Fruit fly (Drosophila melanogaster): Measurements from ENCODE around the gene Tap42.
A peak's percentile ranks its signal among the peaks of the same experiment; 100 is the strongest.

The Tap42 gene

DNA sequence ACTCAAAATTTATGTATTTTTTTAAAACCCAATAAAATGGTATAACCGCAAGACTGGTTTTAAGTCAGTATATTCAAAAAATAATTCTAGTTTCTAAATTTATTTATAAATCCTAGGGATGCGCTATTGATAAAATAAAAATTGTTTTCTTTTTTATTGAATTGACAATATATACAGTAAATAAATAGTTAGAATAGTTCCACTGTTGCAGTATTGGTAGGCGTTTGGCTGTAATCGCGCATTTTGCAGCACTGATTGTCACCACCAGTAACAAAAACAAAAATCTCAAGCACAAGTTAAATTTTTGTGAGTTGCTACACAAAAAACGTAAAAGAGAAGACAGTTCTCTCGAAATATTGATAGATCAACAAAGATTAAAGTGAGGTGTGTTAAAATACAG, 1.5 kb downstream of the Tap42 start, which contains the start of gene CG31855 (continued):
- TF ChIP-seq H15 (GFP tag; IDR thresholded peaks at IDR 0.05) = peak; percentile 87
- TF ChIP-seq pfk (GFP tag; optimal IDR thresholded peaks at IDR 0.05) = peak; percentile 59
- TF ChIP-seq Lhr (GFP tag; optimal IDR thresholded peaks at IDR 0.05) = peak; percentile 12
- TF ChIP-seq Optix (GFP tag; IDR thresholded peaks at IDR 0.05) = 0 out of 3 replicates have a peak, but pooled peaks have one; percentile 25
- peak; percentile 54 for TF ChIP-seq CG7786 (GFP tag; optimal IDR thresholded peaks at IDR 0.05)
- peak; percentile 77 for TF ChIP-seq Taf1 (GFP tag; IDR thresholded peaks at IDR 0.05)
- TF ChIP-seq CG5245 (GFP tag; optimal IDR thresholded peaks at IDR 0.05) = peak; percentile 79
- no peak for TF ChIP-seq CG7745 (tag; optimal IDR thresholded peaks at IDR 0.05)
- TF ChIP-seq CG12219 (GFP tag; optimal IDR thresholded peaks at IDR 0.05) = peak; percentile 69
- no peak for TF ChIP-seq TFAM (GFP tag; optimal IDR thresholded peaks at IDR 0.05)
- no peak for TF ChIP-seq cad (GFP tag; optimal IDR thresholded peaks at IDR 0.05)
- peak; percentile 91 for TF ChIP-seq lab (GFP tag; optimal IDR thresholded peaks at IDR 0.05)
- TF ChIP-seq ap (GFP tag; IDR thresholded peaks at IDR 0.05) = peak; percentile 60
- peak; percentile 70 for TF ChIP-seq CG11695 (GFP tag; IDR thresholded peaks at IDR 0.05)
- peak; percentile 78 for TF ChIP-seq CG31441 (GFP tag; IDR thresholded peaks at IDR 0.05)
- peak; percentile 39; the same call in 1 of the 2 replicates for TF ChIP-seq ro (GFP tag; IDR thresholded peaks at IDR 0.05)
- peak; percentile 68 for TF ChIP-seq Hand (GFP tag; optimal IDR thresholded peaks at IDR 0.05)
- TF ChIP-seq Sry-β (GFP tag; optimal IDR thresholded peaks at IDR 0.05) = peak; percentile 52
- TF ChIP-seq Meics (GFP tag; optimal IDR thresholded peaks at IDR 0.05) = peak; percentile 83
- peak; percentile 72 for TF ChIP-seq gsb-n (tag; optimal IDR thresholded peaks at IDR 0.05)
- TF ChIP-seq abd-A (tag; optimal IDR thresholded peaks at IDR 0.05) = no peak
- TF ChIP-seq trem (tag; optimal IDR thresholded peaks at IDR 0.05) = peak; percentile 74
- no peak for TF ChIP-seq HLH4C (GFP tag; IDR thresholded peaks at IDR 0.05; ENCODE audit: partially characterized antibody)
- peak; percentile 52; the same call in 1 of the 3 replicates for TF ChIP-seq CG3726 (GFP tag; IDR thresholded peaks at IDR 0.05)
- peak; percentile 41 for TF ChIP-seq CG2116 (GFP tag; optimal IDR thresholded peaks at IDR 0.05)
- peak; percentile 90 for TF ChIP-seq CG32532 (GFP tag; IDR thresholded peaks at IDR 0.05)
- peak; percentile 28 for TF ChIP-seq CG30431 (GFP tag; optimal IDR thresholded peaks at IDR 0.05)
- peak; percentile 43 for TF ChIP-seq Spps (tag; optimal IDR thresholded peaks at IDR 0.05)
- peak; percentile 36 for TF ChIP-seq salm (tag; optimal IDR thresholded peaks at IDR 0.05)
- TF ChIP-seq CG10267 (tag; optimal IDR thresholded peaks at IDR 0.05) = peak; percentile 96
- peak; percentile 67 for TF ChIP-seq CG31388 (GFP tag; optimal IDR thresholded peaks at IDR 0.05)
- TF ChIP-seq ems (GFP tag; optimal IDR thresholded peaks at IDR 0.05) = peak; percentile 86
- no peak for TF ChIP-seq Hr39 (optimal IDR thresholded peaks at IDR 0.05)
- peak; percentile 49; the same call in 1 of the 2 replicates for TF ChIP-seq E2f2 (GFP tag; IDR thresholded peaks at IDR 0.05)
- no peak for TF ChIP-seq Doc3 (GFP tag; IDR thresholded peaks at IDR 0.05; ENCODE audit: partially characterized antibody)
- peak; percentile 95 for TF ChIP-seq CG9932 (GFP tag; IDR thresholded peaks at IDR 0.05)
- peak; percentile 67 for TF ChIP-seq tup (GFP tag; optimal IDR thresholded peaks at IDR 0.05)
- peak; percentile 71 for TF ChIP-seq Camta (GFP tag; optimal IDR thresholded peaks at IDR 0.05)
- TF ChIP-seq Stat92E (GFP tag; optimal IDR thresholded peaks at IDR 0.05) = no peak
- TF ChIP-seq nerfin-1 (tag; optimal IDR thresholded peaks at IDR 0.05) = peak; percentile 63
- peak; percentile 49 for TF ChIP-seq Mes4 (GFP tag; optimal IDR thresholded peaks at IDR 0.05)
- TF ChIP-seq CG14860 (GFP tag; IDR thresholded peaks at IDR 0.05; ENCODE audit: partially characterized antibody) = no peak
- peak; percentile 75 for TF ChIP-seq nau (GFP tag; optimal IDR thresholded peaks at IDR 0.05)
- no peak for TF ChIP-seq CG6654 (GFP tag; optimal IDR thresholded peaks at IDR 0.05)
- peak; percentile 69; the same call in 1 of the 2 replicates for TF ChIP-seq CG1024 (GFP tag; IDR thresholded peaks at IDR 0.05)
- no peak for TF ChIP-seq pros (GFP tag; optimal IDR thresholded peaks at IDR 0.05)
- TF ChIP-seq CoRest (tag; optimal IDR thresholded peaks at IDR 0.05) = peak; percentile 78
- no peak for TF ChIP-seq eve (GFP tag; optimal IDR thresholded peaks at IDR 0.05)
- peak; percentile 76 for TF ChIP-seq maf-S (GFP tag; optimal IDR thresholded peaks at IDR 0.05)
- 0 out of 3 replicates have a peak, but pooled peaks have one; percentile 53 for TF ChIP-seq C15 (GFP tag; IDR thresholded peaks at IDR 0.05)
